Worm (Caenorhabditis elegans): Measurements from ENCODE around the gene C05D12.5.

- TF ChIP-seq klf-2 (GFP tag; conservative IDR thresholded peaks at IDR 0.05) (no peak), med-1 (GFP tag; optimal IDR thresholded peaks at IDR 0.05; ENCODE audit: insufficient read depth) (no peak), T22C8.4 (GFP tag; IDR thresholded peaks at IDR 0.05) (no peak), flt-1 (GFP tag; IDR thresholded peaks at IDR 0.05) (no peak), ztf-23 (GFP tag; IDR thresholded peaks at IDR 0.05) (no peak)
Measured at ce11 chrII:11472542-11472941, 38.5 kb downstream of the C05D12.5 start.
